Worm (Caenorhabditis elegans): Measurements from ENCODE around the gene F08G12.5.

Gene F08G12.5

ce11 chrX:11310285-11310838, at the start of gene F08G12.5:
Gene F08G12.5, minus strand, starts transcription at chrX:11310285.
- TF ChIP-seq dao-5 (tag; optimal IDR thresholded peaks at IDR 0.05) (no peak), him-1 (tag; optimal IDR thresholded peaks at IDR 0.05) (no peak), W03F9.2 (tag; optimal IDR thresholded peaks at IDR 0.05) (no peak)

ce11 chrX:11357516-11357915, 47.4 kb upstream of the F08G12.5 start, which contains the start of gene pgp-4:
Gene pgp-4, plus strand, starts transcription at chrX:11357816.
- TF ChIP-seq him-1 (tag; optimal IDR thresholded peaks at IDR 0.05) (no peak), W03F9.2 (tag; optimal IDR thresholded peaks at IDR 0.05) (no peak), dao-5 (tag; optimal IDR thresholded peaks at IDR 0.05) (no peak)

DNA sequence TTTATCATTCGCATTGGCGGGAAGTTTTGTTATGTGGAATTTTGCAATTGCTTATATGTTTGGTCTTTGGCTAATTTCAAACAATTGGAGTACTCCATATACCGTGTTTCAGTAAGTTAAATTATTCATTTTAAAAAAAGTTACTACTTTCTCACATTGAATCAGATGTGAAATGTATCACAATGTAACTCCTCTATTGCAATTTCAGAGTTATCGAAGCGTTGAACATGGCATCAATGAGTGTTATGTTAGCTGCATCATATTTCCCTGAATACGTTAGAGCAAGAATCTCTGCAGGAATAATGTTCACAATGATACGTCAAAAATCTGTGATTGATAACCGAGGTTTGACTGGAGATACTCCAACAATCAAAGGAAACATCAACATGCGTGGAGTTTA, 45.8 kb upstream of the F08G12.5 start:
- no peak for TF ChIP-seq him-1 (tag; optimal IDR thresholded peaks at IDR 0.05)
- TF ChIP-seq W03F9.2 (tag; optimal IDR thresholded peaks at IDR 0.05), result no peak
- TF ChIP-seq dao-5 (tag; optimal IDR thresholded peaks at IDR 0.05), result no peak

DNA sequence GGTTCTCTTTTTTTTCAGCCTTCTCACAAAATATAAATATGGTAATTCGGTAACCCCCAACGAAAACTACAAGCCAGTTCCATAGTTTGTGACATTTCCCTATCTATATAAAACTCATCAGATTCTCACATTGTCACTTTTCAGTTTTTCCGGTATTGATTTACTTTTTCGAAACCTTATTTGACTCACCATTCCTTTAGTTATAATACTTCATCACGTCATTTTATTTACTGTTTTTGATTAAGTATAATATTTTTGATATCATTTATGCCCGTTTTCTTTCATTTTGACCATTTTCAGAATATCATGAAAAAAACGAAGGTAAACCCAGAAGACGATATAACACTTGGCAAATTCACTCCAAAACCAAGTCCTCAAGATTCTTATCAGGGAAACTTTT, 41.8 kb upstream of the F08G12.5 start, which contains the start of gene pgp-3:
Gene pgp-3 (plus strand): TSS at position 301 of the 400 bp plus-strand sequence.
- TF ChIP-seq him-1 (tag; optimal IDR thresholded peaks at IDR 0.05), result no peak
- TF ChIP-seq dao-5 (tag; optimal IDR thresholded peaks at IDR 0.05), result no peak
- no peak for TF ChIP-seq W03F9.2 (tag; optimal IDR thresholded peaks at IDR 0.05)

DNA sequence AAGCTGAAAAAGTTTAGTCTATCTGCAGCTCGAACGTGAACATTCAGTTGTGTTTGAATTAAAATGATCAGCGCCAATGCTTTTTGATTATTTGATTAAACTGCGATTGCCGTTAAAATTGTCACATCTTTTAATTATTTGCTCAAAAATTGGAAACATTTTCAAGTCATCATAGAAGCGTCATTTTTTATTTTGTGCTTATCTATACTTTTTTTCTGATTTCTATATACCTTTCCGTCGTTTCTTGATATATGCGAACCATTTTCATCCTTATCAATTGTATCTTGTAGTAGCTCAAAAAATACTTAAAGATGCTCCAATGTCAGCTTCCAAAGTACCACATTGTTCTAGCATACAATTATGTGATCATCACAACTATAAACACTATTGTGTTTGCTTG, 41.2 kb upstream of the F08G12.5 start:
- TF ChIP-seq dao-5 (tag; optimal IDR thresholded peaks at IDR 0.05) (no peak), W03F9.2 (tag; optimal IDR thresholded peaks at IDR 0.05) (no peak)

ce11 chrX:11346155-11346554, 36.1 kb upstream of the F08G12.5 start, which contains the start of gene oct-2:
Gene oct-2, plus strand, starts transcription at chrX:11346455.
- TF ChIP-seq dao-5 (tag; optimal IDR thresholded peaks at IDR 0.05), result no peak
- TF ChIP-seq W03F9.2 (tag; optimal IDR thresholded peaks at IDR 0.05), result no peak
- no peak for TF ChIP-seq him-1 (tag; optimal IDR thresholded peaks at IDR 0.05)

ce11 chrX:11345471-11345870, 35.4 kb upstream of the F08G12.5 start:
- TF ChIP-seq W03F9.2 (tag; optimal IDR thresholded peaks at IDR 0.05) (no peak), him-1 (tag; optimal IDR thresholded peaks at IDR 0.05) (no peak), dao-5 (tag; optimal IDR thresholded peaks at IDR 0.05) (no peak)

ce11 chrX:11344899-11345298, 34.8 kb upstream of the F08G12.5 start:
- TF ChIP-seq W03F9.2 (tag; optimal IDR thresholded peaks at IDR 0.05), result no peak
- no peak for TF ChIP-seq him-1 (tag; optimal IDR thresholded peaks at IDR 0.05)
- no peak for TF ChIP-seq dao-5 (tag; optimal IDR thresholded peaks at IDR 0.05)

- TF ChIP-seq W03F9.2 (tag; optimal IDR thresholded peaks at IDR 0.05) (no peak), him-1 (tag; optimal IDR thresholded peaks at IDR 0.05) (no peak), dao-5 (tag; optimal IDR thresholded peaks at IDR 0.05) (no peak)
Observed at ce11 chrX:11340478-11340877, 30.4 kb upstream of the F08G12.5 start.

- TF ChIP-seq W03F9.2 (tag; optimal IDR thresholded peaks at IDR 0.05) (peak; percentile 48), him-1 (tag; optimal IDR thresholded peaks at IDR 0.05) (no peak)
Observed at ce11 chrX:11339375-11339924, 29.4 kb upstream of the F08G12.5 start, which contains the start of gene aco-1. Gene aco-1, plus strand, starts transcription at chrX:11339874.

DNA sequence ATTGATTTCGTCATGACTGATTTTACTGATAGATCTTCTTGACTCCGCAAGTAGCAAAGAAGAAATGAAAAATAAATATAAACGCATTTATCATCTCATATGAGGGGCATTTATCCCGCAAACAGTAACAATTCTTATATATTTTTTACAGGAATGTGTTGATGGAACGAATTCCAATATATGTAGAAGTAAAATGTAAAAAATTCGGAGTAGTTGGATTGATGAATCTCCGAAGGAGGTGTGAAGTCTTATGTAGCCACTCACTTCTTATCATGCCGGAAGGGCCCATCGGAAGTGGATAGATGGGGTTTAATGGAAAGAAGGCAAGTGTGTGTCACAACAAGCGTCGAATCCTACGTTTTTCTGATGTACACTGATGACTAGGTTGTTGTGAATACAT, 27.7 kb upstream of the F08G12.5 start, which contains the start of gene gcy-9:
Gene gcy-9 (minus strand): TSS at position 101 of the 400 bp plus-strand sequence.
- no peak for TF ChIP-seq him-1 (tag; optimal IDR thresholded peaks at IDR 0.05)
- TF ChIP-seq W03F9.2 (tag; optimal IDR thresholded peaks at IDR 0.05), result no peak
- no peak for TF ChIP-seq dao-5 (tag; optimal IDR thresholded peaks at IDR 0.05)

ce11 chrX:11337095-11337494, 27.0 kb upstream of the F08G12.5 start:
- TF ChIP-seq him-1 (tag; optimal IDR thresholded peaks at IDR 0.05) (no peak), W03F9.2 (tag; optimal IDR thresholded peaks at IDR 0.05) (no peak), dao-5 (tag; optimal IDR thresholded peaks at IDR 0.05) (no peak)

- no peak for TF ChIP-seq dao-5 (tag; optimal IDR thresholded peaks at IDR 0.05)
- TF ChIP-seq him-1 (tag; optimal IDR thresholded peaks at IDR 0.05), result no peak
- no peak for TF ChIP-seq W03F9.2 (tag; optimal IDR thresholded peaks at IDR 0.05)
Observed at ce11 chrX:11329424-11329823, 19.3 kb upstream of the F08G12.5 start, which contains the start of gene npr-9. Gene npr-9, plus strand, starts transcription at chrX:11329724.

DNA sequence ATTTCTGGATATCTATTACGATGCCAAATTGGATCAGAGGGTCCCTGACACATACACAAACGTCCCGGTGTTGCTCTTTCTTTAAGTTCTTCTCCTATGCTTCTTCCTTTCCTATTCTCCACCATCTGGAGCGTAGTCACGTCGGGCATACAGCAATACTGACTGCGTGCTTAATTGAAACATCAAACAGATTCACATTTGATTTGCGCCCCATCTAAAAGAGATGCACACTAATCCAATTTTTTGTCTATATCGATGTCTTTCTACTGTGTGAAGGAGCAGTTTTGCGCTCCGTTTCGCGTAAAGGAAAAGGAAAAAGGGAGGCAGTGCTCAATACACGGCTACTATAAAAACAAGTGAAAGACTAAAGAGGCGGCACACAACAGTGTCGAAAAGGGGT, 18.6 kb upstream of the F08G12.5 start:
- TF ChIP-seq W03F9.2 (tag; optimal IDR thresholded peaks at IDR 0.05) (no peak), dao-5 (tag; optimal IDR thresholded peaks at IDR 0.05) (no peak), him-1 (tag; optimal IDR thresholded peaks at IDR 0.05) (no peak)

- TF ChIP-seq W03F9.2 (tag; optimal IDR thresholded peaks at IDR 0.05) (no peak), dao-5 (tag; optimal IDR thresholded peaks at IDR 0.05) (no peak), him-1 (tag; optimal IDR thresholded peaks at IDR 0.05) (no peak)
Observed at ce11 chrX:11326827-11327226, 16.7 kb upstream of the F08G12.5 start, which contains the start of gene ZK455.5. Gene ZK455.5, minus strand, starts transcription at chrX:11326927.

Measured in whole organism, L4/young adult.